Worm (Caenorhabditis elegans) whole organism, young adult: ENCODE measurements around the gene ZK250.13.

Experiments used
- F49E8.2 ChIP-seq: sonication (generic microtip); optimal IDR thresholded peaks from 3 replicates; lab custom pipeline; 2017; ENCODE audit warnings: missing genetic modification characterization, mild to moderate bottlenecking, missing compliant biosample characterization, antibody characterized with exemption, moderate library complexity; ENCODE audit not compliant: insufficient read depth
- Y56A3A.18 ChIP-seq: fragments of 200-800 bp; sonication (Bioruptor generic); IDR thresholded peaks from 2 replicates; pipeline ENCODE4 v1.3.6; 2022; ENCODE audit warnings: missing genetic modification reagents, missing genetic modification characterization, missing compliant biosample characterization
- hmg-20 ChIP-seq: fragments of 200-800 bp; sonication (Bioruptor generic); IDR thresholded peaks from 2 replicates; pipeline ENCODE4 v1.3.6; 2022; ENCODE audit warnings: missing genetic modification reagents, missing genetic modification characterization, missing compliant biosample characterization
- hsf-1 ChIP-seq: fragments of 200-800 bp; sonication (Bioruptor generic); IDR thresholded peaks from 2 replicates; pipeline ENCODE4 v1.3.6; 2022; ENCODE audit warnings: missing genetic modification reagents, missing genetic modification characterization, missing compliant biosample characterization
- rcor-1 ChIP-seq: fragments of 200-800 bp; sonication (Bioruptor generic); IDR thresholded peaks from 2 replicates; pipeline ENCODE4 v1.3.6; 2022; ENCODE audit warnings: missing genetic modification reagents, missing genetic modification characterization, missing compliant biosample characterization

ZK250.13 gene

DNA sequence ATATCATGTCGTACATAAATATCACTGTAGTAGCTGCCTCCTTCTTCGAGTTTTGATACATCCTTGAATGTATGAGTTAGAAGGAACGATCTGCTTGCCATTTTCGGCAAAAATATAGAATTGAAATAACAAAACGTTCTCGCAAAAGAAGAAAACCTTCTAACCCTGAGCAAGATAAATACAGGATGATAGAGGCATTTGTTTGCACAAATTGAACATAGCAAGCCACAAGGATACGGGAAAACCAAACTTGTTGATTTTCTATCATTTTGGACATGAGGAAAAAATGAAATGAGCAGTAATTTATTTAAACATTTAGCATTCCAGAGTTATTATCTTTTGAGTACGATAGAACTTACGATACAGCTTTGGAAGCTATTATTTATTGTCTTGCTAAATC lies 50.5 kb downstream of the ZK250.13 start, which contains the start of gene math-8:
math-8 (minus strand) TSS at position 101 of the 400 bp plus-strand sequence.
- TF ChIP-seq F49E8.2 (tag; lab: Kevin White, UChicago): no peak
- TF ChIP-seq Y56A3A.18: no peak
- TF ChIP-seq rcor-1 (GFP tag; lab: Robert Waterston, UW): no peak
- no peak for TF ChIP-seq hmg-20 (GFP tag; lab: Robert Waterston, UW)
- no peak for TF ChIP-seq hsf-1 (GFP tag; lab: Robert Waterston, UW)
